Fruit fly (Drosophila melanogaster): ENCODE data around the gene Cpr62Bc.

DNA sequence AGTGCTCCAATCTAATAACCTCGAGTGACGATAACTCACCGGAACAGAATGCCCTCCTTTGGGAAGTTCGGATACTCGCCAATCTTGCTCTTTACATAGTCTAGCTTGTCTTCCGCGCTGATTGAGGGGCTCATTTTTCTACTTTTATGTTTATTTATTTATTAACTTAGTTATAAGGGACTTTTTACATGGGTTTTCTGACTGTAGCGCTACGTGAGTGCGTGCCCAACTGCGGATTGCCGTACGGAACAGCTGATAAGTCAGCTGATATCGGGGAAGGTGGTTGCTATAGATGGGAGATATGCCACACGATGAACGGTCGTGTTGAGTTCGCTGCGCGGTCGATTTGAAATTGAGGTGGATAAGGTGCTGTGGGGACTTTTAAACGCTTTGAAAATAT, 42.8 kb upstream of the Cpr62Bc start, which contains the start of gene Aprt:
- TF ChIP-seq psq (GFP tag; optimal IDR thresholded peaks at IDR 0.05): no peak
- peak; percentile 14 for TF ChIP-seq sage (GFP tag; optimal IDR thresholded peaks at IDR 0.05)
- no peak for TF ChIP-seq pan (optimal IDR thresholded peaks at IDR 0.05)

All from whole organism, wandering third instar larva.